Fruit fly (Drosophila melanogaster): ENCODE measurements around the gene CG14834.

Gene CG14834

dm6 chr3L:7328567-7329253, 18.2 kb downstream of the CG14834 start, which contains the start of the genes mrva, CG42307 and mus312 (continued):
- TF ChIP-seq ara (GFP tag; IDR thresholded peaks at IDR 0.05) (peak; percentile 60; the same call in 1 of the 2 replicates), CG15073 (GFP tag; optimal IDR thresholded peaks at IDR 0.05) (peak; percentile 41), CG17612 (GFP tag; IDR thresholded peaks at IDR 0.05) (no peak), lilli (GFP tag; optimal IDR thresholded peaks at IDR 0.05) (peak; percentile 78), CG14860 (GFP tag; IDR thresholded peaks at IDR 0.05; ENCODE audit: partially characterized antibody) (no peak), Hr51 (GFP tag; optimal IDR thresholded peaks at IDR 0.05) (peak in 1 of 2 experiments; percentile 54), az2 (GFP tag; optimal IDR thresholded peaks at IDR 0.05) (peak; percentile 88), Sox102F (GFP tag; optimal IDR thresholded peaks at IDR 0.05) (no peak), CG4730 (GFP tag; IDR thresholded peaks at IDR 0.05) (peak; percentile 78), CG18011 (GFP tag; optimal IDR thresholded peaks at IDR 0.05) (peak; percentile 57), CG1602 (GFP tag; optimal IDR thresholded peaks at IDR 0.05) (peak; percentile 81), dmrt99B (tag; optimal IDR thresholded peaks at IDR 0.05) (no peak), CG10654 (GFP tag; optimal IDR thresholded peaks at IDR 0.05) (peak; percentile 82), dati (GFP tag; IDR thresholded peaks at IDR 0.05) (no peak), HHEX (GFP tag; optimal IDR thresholded peaks at IDR 0.05) (peak; percentile 88), pnt (GFP tag; optimal IDR thresholded peaks at IDR 0.05) (peak; percentile 18), Dref (GFP tag; IDR thresholded peaks at IDR 0.05) (peak; percentile 66), exex (tag; optimal IDR thresholded peaks at IDR 0.05) (peak; percentile 93), CG31365 (tag; optimal IDR thresholded peaks at IDR 0.05) (no peak), eve (GFP tag; optimal IDR thresholded peaks at IDR 0.05) (no peak), gcm (GFP tag; optimal IDR thresholded peaks at IDR 0.05) (peak; percentile 93), CG4282 (GFP tag; optimal IDR thresholded peaks at IDR 0.05) (no peak), grn (GFP tag; optimal IDR thresholded peaks at IDR 0.05) (peak; percentile 91), repo (GFP tag; optimal IDR thresholded peaks at IDR 0.05) (peak; percentile 52), Drgx (GFP tag; IDR thresholded peaks at IDR 0.05) (peak; percentile 78), CG6654 (GFP tag; optimal IDR thresholded peaks at IDR 0.05) (no peak), CG2875 (GFP tag; optimal IDR thresholded peaks at IDR 0.05) (peak; percentile 52), insv (GFP tag; optimal IDR thresholded peaks at IDR 0.05) (peak in 1 of 2 experiments; percentile 75), pzg (GFP tag; optimal IDR thresholded peaks at IDR 0.05) (peak; percentile 76), CG10462 (GFP tag; optimal IDR thresholded peaks at IDR 0.05) (peak; percentile 72), mirr (GFP tag; optimal IDR thresholded peaks at IDR 0.05) (peak; percentile 65), bcd (GFP tag; optimal IDR thresholded peaks at IDR 0.05) (peak; percentile 77), CG17568 (GFP tag; optimal IDR thresholded peaks at IDR 0.05) (no peak), nerfin-1 (tag; optimal IDR thresholded peaks at IDR 0.05) (peak; percentile 81), cg (GFP tag; optimal IDR thresholded peaks at IDR 0.05) (no peak), onecut (GFP tag; IDR thresholded peaks at IDR 0.05) (peak; percentile 48), CG15601 (tag; optimal IDR thresholded peaks at IDR 0.05) (peak; percentile 93), abd-A (tag; optimal IDR thresholded peaks at IDR 0.05) (no peak), ac (GFP tag; optimal IDR thresholded peaks at IDR 0.05) (peak; percentile 52), fd3F (GFP tag; optimal IDR thresholded peaks at IDR 0.05) (peak; percentile 93), fru (optimal IDR thresholded peaks at IDR 0.05) (no peak), CG1832 (GFP tag; optimal IDR thresholded peaks at IDR 0.05) (no peak), CG14667 (GFP tag; IDR thresholded peaks at IDR 0.05) (peak; percentile 85), disco-r (GFP tag; optimal IDR thresholded peaks at IDR 0.05) (no peak), GATAe (GFP tag; conservative IDR thresholded peaks at IDR 0.05) (no peak), CG7372 (GFP tag; IDR thresholded peaks at IDR 0.05) (peak; percentile 72), sc (optimal IDR thresholded peaks at IDR 0.05) (no peak), sc (GFP tag; optimal IDR thresholded peaks at IDR 0.05) (no peak), HLH3B (GFP tag; IDR thresholded peaks at IDR 0.05) (peak; percentile 74), unc-4 (GFP tag; IDR thresholded peaks at IDR 0.05; ENCODE audit: partially characterized antibody) (peak; percentile 46)
